Fruit fly (Drosophila melanogaster) whole organism, wandering third instar larva: ENCODE measurements around the gene RpS10b.

Source experiments
- Abd-B ChIP-seq: fragments of >200 bp; optimal IDR thresholded peaks from 2 replicates; lab custom pipeline; 2017; ENCODE audit warnings: missing biosample characterization, missing genetic modification characterization
- CG32264 ChIP-seq: fragments of 200-800 bp; sonication (Bioruptor generic); optimal IDR thresholded peaks from 2 replicates; lab custom pipeline; 2016; ENCODE audit warnings: missing biosample characterization, missing genetic modification characterization
- CG9705 ChIP-seq: fragments of 200-800 bp; sonication (Bioruptor generic); optimal IDR thresholded peaks from 2 replicates; lab custom pipeline; 2018; ENCODE audit warnings: missing biosample characterization, mild to moderate bottlenecking, missing genetic modification characterization
- CrebA ChIP-seq: fragments of 200-800 bp; sonication (Bioruptor generic); optimal IDR thresholded peaks from 2 replicates; lab custom pipeline; 2016; ENCODE audit warnings: missing biosample characterization, mild to moderate bottlenecking, missing genetic modification characterization, borderline replicate concordance
- Dfd ChIP-seq: fragments of >200 bp; optimal IDR thresholded peaks from 2 replicates; lab custom pipeline; 2017; ENCODE audit warnings: missing biosample characterization, missing genetic modification characterization
- Dif ChIP-seq: fragments of 200-275, 200-300 bp; sonication (Bioruptor generic); optimal IDR thresholded peaks from 2 replicates; lab custom pipeline; 2018; ENCODE audit warnings: missing biosample characterization, missing genetic modification characterization; ENCODE audit not compliant: partially characterized antibody
- GATAd ChIP-seq: sonication (Bioruptor generic); optimal IDR thresholded peaks from 2 replicates; lab custom pipeline; 2016; ENCODE audit warnings: missing biosample characterization, missing genetic modification characterization
- HLH106 ChIP-seq: fragments of 200-800 bp; optimal IDR thresholded peaks from 3 replicates; lab custom pipeline; 2019; ENCODE audit warnings: missing biosample characterization, mild to moderate bottlenecking, missing genetic modification characterization, moderate library complexity
- Hnf4 ChIP-seq: fragments of 200-800 bp; sonication (Bioruptor generic); optimal IDR thresholded peaks from 2 replicates; lab custom pipeline; 2016; ENCODE audit warnings: missing biosample characterization, mild to moderate bottlenecking, missing genetic modification characterization
- Hr78 ChIP-seq: fragments of >200 bp; optimal IDR thresholded peaks from 2 replicates; lab custom pipeline; 2017; ENCODE audit warnings: missing biosample characterization, missing genetic modification characterization
- Hr83 ChIP-seq: fragments of 200-300 bp; sonication (Bioruptor generic); optimal IDR thresholded peaks from 2 replicates; lab custom pipeline; 2016; ENCODE audit warnings: missing biosample characterization, mild to moderate bottlenecking, missing genetic modification characterization, moderate library complexity; ENCODE audit not compliant: poor library complexity, severe bottlenecking
- Jra ChIP-seq: sonication (Bioruptor generic); optimal IDR thresholded peaks from 2 replicates; lab custom pipeline; 2016; ENCODE audit warnings: missing biosample characterization, missing genetic modification characterization
- Mio ChIP-seq: sonication (Bioruptor generic); optimal IDR thresholded peaks from 2 replicates; lab custom pipeline; 2016; ENCODE audit warnings: missing biosample characterization, missing genetic modification characterization
- Myc ChIP-seq: fragments of >200 bp; optimal IDR thresholded peaks from 2 replicates; lab custom pipeline; 2017
- N ChIP-seq: fragments of >200 bp; optimal IDR thresholded peaks from 2 replicates; lab custom pipeline; 2018; ENCODE audit warnings: missing biosample characterization, missing external identifiers, missing genetic modification characterization
- OdsH ChIP-seq: fragments of 200-800 bp; sonication (Bioruptor generic); optimal IDR thresholded peaks from 2 replicates; lab custom pipeline; 2016; ENCODE audit warnings: missing biosample characterization, mild to moderate bottlenecking, missing genetic modification characterization
- Rel ChIP-seq, 2 experiments: fragments of 200-800 bp; sonication (Bioruptor generic) in 1 of 2; optimal IDR thresholded peaks; 2 replicates in 1 of 2; 3 replicates in 1 of 2; lab custom pipeline; 2016 to 2019; ENCODE audit warnings: mild to moderate bottlenecking in 2 of 2, missing biosample characterization in 2 of 2, missing genetic modification characterization in 2 of 2, moderate library complexity in 1 of 2
- Sp1 ChIP-seq: fragments of 200-800 bp; sonication (Bioruptor generic); optimal IDR thresholded peaks from 3 replicates; lab custom pipeline; 2019; ENCODE audit warnings: missing biosample characterization, mild to moderate bottlenecking, missing genetic modification characterization, moderate library complexity
- Vsx2 ChIP-seq: fragments of 200-300, 225-300 bp; sonication (Bioruptor generic); optimal IDR thresholded peaks from 2 replicates; lab custom pipeline; 2018; ENCODE audit warnings: missing biosample characterization, missing genetic modification characterization; ENCODE audit not compliant: partially characterized antibody
- br ChIP-seq: fragments of 200-800 bp; sonication (Bioruptor generic); optimal IDR thresholded peaks from 2 replicates; lab custom pipeline; 2016; ENCODE audit warnings: missing biosample characterization, missing genetic modification characterization
- brk ChIP-seq: fragments of 200-800 bp; sonication (Bioruptor generic); optimal IDR thresholded peaks from 2 replicates; lab custom pipeline; 2016; ENCODE audit warnings: missing biosample characterization, mild to moderate bottlenecking, missing genetic modification characterization
- dl ChIP-seq, 2 experiments: fragments of 175-275, 200-275 bp in 1 of 2; fragments of 200-275 bp in 1 of 2; sonication (Bioruptor generic); optimal IDR thresholded peaks; lab custom pipeline; 2018; ENCODE audit warnings: mild to moderate bottlenecking in 2 of 2, missing biosample characterization in 2 of 2, missing genetic modification characterization in 2 of 2, moderate library complexity in 2 of 2; ENCODE audit not compliant: partially characterized antibody in 2 of 2, insufficient read depth in 1 of 2
- dmrt93B ChIP-seq: fragments of 200-800 bp; sonication (Bioruptor generic); optimal IDR thresholded peaks from 2 replicates; lab custom pipeline; 2018; ENCODE audit warnings: missing biosample characterization, mild to moderate bottlenecking, missing genetic modification characterization
- dsf ChIP-seq: sonication (Bioruptor generic); optimal IDR thresholded peaks from 2 replicates; lab custom pipeline; 2016; ENCODE audit warnings: missing biosample characterization, missing genetic modification characterization, borderline replicate concordance
- ey ChIP-seq: fragments of 200-800 bp; sonication (Bioruptor generic); optimal IDR thresholded peaks from 2 replicates; lab custom pipeline; 2016; ENCODE audit warnings: missing biosample characterization, missing genetic modification characterization
- foxo ChIP-seq, 2 experiments: fragments of 200-800 bp; sonication (Bioruptor generic); optimal IDR thresholded peaks; 2 replicates in 1 of 2; 3 replicates in 1 of 2; lab custom pipeline; 2016 to 2017; ENCODE audit warnings: missing biosample characterization in 2 of 2, missing genetic modification characterization in 2 of 2
- fru ChIP-seq: fragments of 200-800 bp; sonication (Bioruptor generic); optimal IDR thresholded peaks from 3 replicates; lab custom pipeline; 2016; ENCODE audit warnings: missing biosample characterization, mild to moderate bottlenecking, missing genetic modification characterization
- h ChIP-seq: fragments of 200-800 bp; sonication (Bioruptor generic); optimal IDR thresholded peaks from 3 replicates; lab custom pipeline; 2016; ENCODE audit warnings: missing biosample characterization, mild to moderate bottlenecking, missing genetic modification characterization
- jim ChIP-seq: fragments of 175-275, 200-325 bp; sonication (Bioruptor generic); optimal IDR thresholded peaks from 2 replicates; lab custom pipeline; 2016; ENCODE audit warnings: missing biosample characterization, mild to moderate bottlenecking, missing genetic modification characterization
- lola ChIP-seq: fragments of >200 bp; optimal IDR thresholded peaks from 2 replicates; lab custom pipeline; 2017; ENCODE audit warnings: missing biosample characterization, missing genetic modification characterization
- pan ChIP-seq: fragments of >200 bp; optimal IDR thresholded peaks from 2 replicates; lab custom pipeline; 2017
- psq ChIP-seq: fragments of 200-800 bp; sonication (Bioruptor generic); optimal IDR thresholded peaks from 3 replicates; lab custom pipeline; 2017; ENCODE audit warnings: missing biosample characterization, mild to moderate bottlenecking, missing genetic modification characterization, moderate library complexity
- rgr ChIP-seq: fragments of 200-800 bp; sonication (Bioruptor generic); optimal IDR thresholded peaks from 3 replicates; lab custom pipeline; 2016; ENCODE audit warnings: missing biosample characterization, mild to moderate bottlenecking, missing genetic modification characterization
- sage ChIP-seq: fragments of 200-800 bp; sonication (Bioruptor generic); optimal IDR thresholded peaks from 2 replicates; lab custom pipeline; 2016; ENCODE audit warnings: missing biosample characterization, mild to moderate bottlenecking, missing genetic modification characterization
- sv ChIP-seq: fragments of 200-800 bp; sonication (Bioruptor generic); optimal IDR thresholded peaks from 3 replicates; lab custom pipeline; 2016; ENCODE audit warnings: missing biosample characterization, missing genetic modification characterization
- tai ChIP-seq: sonication (Bioruptor generic); optimal IDR thresholded peaks from 2 replicates; lab custom pipeline; 2016; ENCODE audit warnings: missing biosample characterization, missing genetic modification characterization
- usp ChIP-seq: fragments of >200 bp; optimal IDR thresholded peaks from 2 replicates; lab custom pipeline; 2017; ENCODE audit warnings: missing biosample characterization, missing genetic modification characterization
- woc ChIP-seq: sonication (Bioruptor generic); optimal IDR thresholded peaks from 2 replicates; lab custom pipeline; 2016; ENCODE audit warnings: missing biosample characterization, mild to moderate bottlenecking, missing genetic modification characterization

Gene RpS10b

dm6 chrX:19604997-19605396, 7.2 kb downstream of the RpS10b start, which contains the start of gene CG14207:
CG14207 (plus strand) TSS chrX:19605199.
- TF ChIP-seq OdsH (GFP tag; lab: Kevin White, UChicago) = peak; percentile 35
- TF ChIP-seq Abd-B (GFP tag; lab: Kevin White, UChicago) = no peak
- no peak for TF ChIP-seq CG9705 (GFP tag; lab: Kevin White, UChicago)
- no peak for TF ChIP-seq sage (GFP tag; lab: Kevin White, UChicago)
- no peak for TF ChIP-seq tai (GFP tag; lab: Kevin White, UChicago)
- TF ChIP-seq jim (GFP tag; lab: Kevin White, UChicago) = no peak
- TF ChIP-seq psq (GFP tag; lab: Kevin White, UChicago) = peak; percentile 43
- peak; percentile 37 for TF ChIP-seq Sp1 (GFP tag; lab: Kevin White, UChicago)
- TF ChIP-seq Hnf4 (GFP tag; lab: Kevin White, UChicago) = peak; percentile 63
- no peak for TF ChIP-seq sv (GFP tag; lab: Kevin White, UChicago)
- TF ChIP-seq HLH106 = no peak
- no peak for TF ChIP-seq ey (GFP tag; lab: Kevin White, UChicago)
- TF ChIP-seq Mio = no peak
- no peak for TF ChIP-seq N
- peak in 1 of 2 experiments; percentile 25 for TF ChIP-seq foxo (GFP tag; optimal IDR thresholded peaks at IDR 0.05; lab: Kevin White, UChicago)
- TF ChIP-seq Hr78 (GFP tag; lab: Kevin White, UChicago) = no peak
- no peak for TF ChIP-seq CrebA (GFP tag; lab: Kevin White, UChicago)
- peak; percentile 38 for TF ChIP-seq fru (GFP tag; lab: Kevin White, UChicago)
- TF ChIP-seq brk (GFP tag; lab: Kevin White, UChicago) = no peak
- no peak for TF ChIP-seq GATAd
- peak; percentile 11 for TF ChIP-seq Dif (GFP tag; lab: Kevin White, UChicago)
- TF ChIP-seq Myc (lab: Kevin White, UChicago) = no peak
- peak; percentile 52 for TF ChIP-seq h (GFP tag; lab: Kevin White, UChicago)
- TF ChIP-seq dmrt93B (GFP tag; lab: Kevin White, UChicago) = no peak
- no peak for TF ChIP-seq dsf
- TF ChIP-seq Jra (GFP tag; lab: Kevin White, UChicago) = no peak
- no peak for TF ChIP-seq Hr83 (GFP tag; lab: Kevin White, UChicago)
- no peak for TF ChIP-seq woc
- TF ChIP-seq pan (lab: Kevin White, UChicago) = no peak
- TF ChIP-seq CG32264 = no peak
- peak in 1 of 2 experiments; percentile 21 for TF ChIP-seq dl (GFP tag; optimal IDR thresholded peaks at IDR 0.05; lab: Kevin White, UChicago; ENCODE audit: insufficient read depth in 1 of 2, partially characterized antibody in 2 of 2)
- peak; percentile 39 for TF ChIP-seq br (GFP tag; lab: Kevin White, UChicago)
- TF ChIP-seq Rel (GFP tag; optimal IDR thresholded peaks at IDR 0.05; lab: Kevin White, UChicago) = no peak
- peak; percentile 60 for TF ChIP-seq Rel (tag; optimal IDR thresholded peaks at IDR 0.05; lab: Kevin White, UChicago)
- no peak for TF ChIP-seq Vsx2 (GFP tag; lab: Kevin White, UChicago)
- no peak for TF ChIP-seq lola
- TF ChIP-seq rgr (GFP tag; lab: Kevin White, UChicago) = peak; percentile 45
- no peak for TF ChIP-seq usp
- no peak for TF ChIP-seq Dfd (GFP tag; lab: Kevin White, UChicago)
- TF ChIP-seq, all 38 proteins: peak for 12

DNA sequence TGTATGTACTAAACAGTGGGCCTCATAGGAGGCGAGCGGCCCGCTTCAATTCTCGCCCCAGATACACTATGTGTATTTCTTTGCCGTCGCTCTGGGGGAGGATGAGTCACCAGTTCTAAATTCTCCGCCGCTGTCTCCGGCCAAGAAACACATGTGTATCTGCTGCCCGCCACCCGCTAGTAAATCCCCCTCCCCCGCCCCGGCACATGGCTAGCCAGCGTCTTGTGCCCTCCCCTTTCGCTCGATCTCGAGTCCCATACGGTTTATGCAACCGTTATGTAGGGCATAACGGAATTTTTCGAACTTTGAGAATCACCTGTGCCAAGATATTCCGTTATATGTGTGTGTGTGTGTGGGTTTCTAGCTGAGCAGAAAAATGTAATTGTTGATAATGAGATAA, 8.1 kb downstream of the RpS10b start:
- TF ChIP-seq brk (GFP tag; lab: Kevin White, UChicago) (no peak), lola (no peak), OdsH (GFP tag; lab: Kevin White, UChicago) (no peak), psq (GFP tag; lab: Kevin White, UChicago) (no peak), Vsx2 (GFP tag; lab: Kevin White, UChicago) (no peak), Myc (lab: Kevin White, UChicago) (no peak), br (GFP tag; lab: Kevin White, UChicago) (no peak), dmrt93B (GFP tag; lab: Kevin White, UChicago) (no peak), usp (no peak), CrebA (GFP tag; lab: Kevin White, UChicago) (no peak), Rel (GFP tag; optimal IDR thresholded peaks at IDR 0.05; lab: Kevin White, UChicago) (no peak), Rel (tag; optimal IDR thresholded peaks at IDR 0.05; lab: Kevin White, UChicago) (no peak), Mio (no peak), fru (GFP tag; lab: Kevin White, UChicago) (no peak)
